Fruit fly (Drosophila melanogaster) whole organism, pupa: Measurements from ENCODE around the gene CG8925.

Source experiments
- CG13204 ChIP-seq: fragments of 200-800 bp; sonication (Bioruptor generic); optimal IDR thresholded peaks from 2 replicates; lab custom pipeline; 2018; ENCODE audit warnings: missing biosample characterization, mild to moderate bottlenecking, missing genetic modification characterization, moderate library complexity
- CG14655 ChIP-seq: fragments of 200-800 bp; sonication (Bioruptor generic); optimal IDR thresholded peaks from 3 replicates; lab custom pipeline; 2017; ENCODE audit warnings: mild to moderate bottlenecking, missing biosample characterization, missing genetic modification reagents, missing genetic modification characterization
- CG17806 ChIP-seq: fragments of 200-800 bp; sonication (Bioruptor generic); optimal IDR thresholded peaks from 2 replicates; lab custom pipeline; 2018; ENCODE audit warnings: missing biosample characterization, mild to moderate bottlenecking, missing genetic modification characterization, moderate library complexity
- CG32121 ChIP-seq: fragments of 200-800 bp; sonication (Bioruptor generic); IDR thresholded peaks from 2 replicates; pipeline ENCODE4 v1.3.6; 2022; ENCODE audit warnings: missing biosample characterization, missing genetic modification characterization
- CG34367 ChIP-seq: fragments of 200-800 bp; sonication (Bioruptor generic); optimal IDR thresholded peaks from 2 replicates; lab custom pipeline; 2018; ENCODE audit warnings: missing biosample characterization, mild to moderate bottlenecking, missing genetic modification characterization
- CG4496 ChIP-seq: fragments of 200-800 bp; sonication (Bioruptor generic); IDR thresholded peaks from 3 replicates; pipeline ENCODE4 v1.3.6; 2022; ENCODE audit warnings: missing biosample characterization, missing genetic modification characterization
- CG8301 ChIP-seq: fragments of 200-800 bp; sonication (Bioruptor generic); optimal IDR thresholded peaks from 2 replicates; lab custom pipeline; 2018; ENCODE audit warnings: missing biosample characterization, mild to moderate bottlenecking, missing genetic modification characterization
- CG9948 ChIP-seq: fragments of 200-800 bp; sonication (Bioruptor generic); optimal IDR thresholded peaks from 2 replicates; lab custom pipeline; 2018; ENCODE audit warnings: missing biosample characterization, mild to moderate bottlenecking, missing genetic modification characterization, moderate library complexity
- D1 ChIP-seq: fragments of 200-800 bp; sonication (Bioruptor generic); optimal IDR thresholded peaks from 2 replicates; lab custom pipeline; 2018; ENCODE audit warnings: missing biosample characterization, mild to moderate bottlenecking, missing genetic modification characterization, moderate library complexity
- EcR ChIP-seq: fragments of 200-800 bp; sonication (Bioruptor generic); optimal IDR thresholded peaks from 3 replicates; lab custom pipeline; 2019; ENCODE audit warnings: missing biosample characterization, missing genetic modification characterization, mild to moderate bottlenecking, moderate library complexity, missing genetic modification reagents
- Ets98B ChIP-seq: fragments of 200-800 bp; sonication (Bioruptor generic); IDR thresholded peaks from 2 replicates; pipeline ENCODE4 v1.3.6; 2022; ENCODE audit warnings: missing biosample characterization, missing genetic modification characterization
- Pif1A ChIP-seq: fragments of 200-800 bp; sonication (Bioruptor generic); optimal IDR thresholded peaks from 3 replicates; lab custom pipeline; 2016; ENCODE audit warnings: missing biosample characterization, missing genetic modification characterization
- Pif1B ChIP-seq: fragments of 200-800 bp; sonication (Bioruptor generic); optimal IDR thresholded peaks from 3 replicates; lab custom pipeline; 2016; ENCODE audit warnings: missing biosample characterization, missing genetic modification characterization
- rn ChIP-seq: fragments of 200-800 bp; sonication (Bioruptor generic); IDR thresholded peaks from 2 replicates; pipeline ENCODE4 v1.3.6; 2022; ENCODE audit warnings: missing biosample characterization, missing genetic modification characterization

- TF ChIP-seq Pif1A (GFP tag; lab: Kevin White, UChicago) (no peak), Pif1B (GFP tag; lab: Kevin White, UChicago) (no peak), CG13204 (GFP tag; lab: Kevin White, UChicago) (no peak), CG34367 (tag; lab: Kevin White, UChicago) (no peak), CG9948 (tag; lab: Kevin White, UChicago) (no peak), CG14655 (GFP tag; lab: Kevin White, UChicago) (no peak), CG17806 (tag; lab: Kevin White, UChicago) (peak; percentile 28), EcR (no peak), D1 (no peak), CG32121 (GFP tag; lab: Robert Waterston, UW) (no peak), CG4496 (GFP tag; lab: Robert Waterston, UW) (no peak), Ets98B (GFP tag; lab: Robert Waterston, UW) (no peak), rn (GFP tag; lab: Robert Waterston, UW) (no peak), CG8301 (tag; lab: Kevin White, UChicago) (peak; percentile 13)
Measured at dm6 chr3R:16151239-16151860, 20.4 kb upstream of the CG8925 start, which contains the start of gene Fer2.
